Worm (Caenorhabditis elegans) whole organism, L2 larva: Measurements from ENCODE around the gene F08D12.15.

ENCODE experiments used
- C34F6.9 ChIP-seq: fragments of 150-350 bp; optimal IDR thresholded peaks from 2 replicates; lab custom pipeline; 2014; ENCODE audit warnings: missing biosample characterization, missing genetic modification characterization
- F13H6.1 ChIP-seq: sonication (generic microtip); optimal IDR thresholded peaks from 2 replicates; lab custom pipeline; 2016; ENCODE audit warnings: missing genetic modification characterization, missing compliant biosample characterization
- R02D3.7 ChIP-seq: fragments of 150-350 bp; optimal IDR thresholded peaks from 2 replicates; lab custom pipeline; 2014; ENCODE audit warnings: missing biosample characterization, missing genetic modification characterization
- Y55F3AM.14 ChIP-seq: fragments of 200-800 bp; sonication (Bioruptor generic); optimal IDR thresholded peaks from 2 replicates; lab custom pipeline; 2018; ENCODE audit warnings: mild to moderate bottlenecking, missing genetic modification characterization, missing compliant biosample characterization
- ZK546.5 ChIP-seq: sonication (generic microtip); optimal IDR thresholded peaks from 2 replicates; lab custom pipeline; 2017; ENCODE audit warnings: missing biosample characterization, missing genetic modification characterization
- alr-1 ChIP-seq: fragments of 150-350 bp; optimal IDR thresholded peaks from 2 replicates; lab custom pipeline; 2014; ENCODE audit warnings: missing biosample characterization, missing genetic modification characterization
- aly-2 ChIP-seq: fragments of 150-350 bp; optimal IDR thresholded peaks from 2 replicates; lab custom pipeline; 2014; ENCODE audit warnings: missing biosample characterization, missing genetic modification characterization
- ama-1 ChIP-seq: fragments of 150-350 bp; optimal IDR thresholded peaks from 2 replicates; lab custom pipeline; 2018; ENCODE audit warnings: inconsistent platforms
- blmp-1 ChIP-seq: sonication (generic microtip); optimal IDR thresholded peaks from 2 replicates; lab custom pipeline; 2017; ENCODE audit warnings: missing genetic modification characterization, mild to moderate bottlenecking, missing compliant biosample characterization, antibody characterized with exemption, moderate library complexity; ENCODE audit not compliant: insufficient read depth
- ceh-82 ChIP-seq: fragments of 150-350 bp; optimal IDR thresholded peaks from 2 replicates; lab custom pipeline; 2014; ENCODE audit warnings: missing biosample characterization, missing genetic modification characterization
- dmd-4 ChIP-seq: sonication (generic microtip); optimal IDR thresholded peaks from 2 replicates; lab custom pipeline; 2017; ENCODE audit warnings: missing biosample characterization, missing genetic modification characterization
- egl-27 ChIP-seq: sonication (generic microtip); optimal IDR thresholded peaks from 3 replicates; lab custom pipeline; 2017; ENCODE audit warnings: missing biosample characterization, missing genetic modification reagents, missing genetic modification characterization
- elt-1 ChIP-seq: fragments of 150-350 bp; optimal IDR thresholded peaks from 2 replicates; lab custom pipeline; 2014; ENCODE audit warnings: missing biosample characterization, missing genetic modification characterization
- elt-3 ChIP-seq: sonication (generic microtip); optimal IDR thresholded peaks from 2 replicates; lab custom pipeline; 2017; ENCODE audit warnings: missing biosample characterization, missing genetic modification characterization
- fos-1 ChIP-seq: fragments of 150-350 bp; optimal IDR thresholded peaks from 2 replicates; lab custom pipeline; 2014; ENCODE audit warnings: missing biosample characterization, missing genetic modification characterization
- gmeb-1 ChIP-seq: fragments of 150-350 bp; optimal IDR thresholded peaks from 2 replicates; lab custom pipeline; 2014; ENCODE audit warnings: missing biosample characterization, missing genetic modification characterization
- lin-11 ChIP-seq: fragments of 150-350 bp; sonication (generic microtip); optimal IDR thresholded peaks from 2 replicates; lab custom pipeline; 2014; ENCODE audit warnings: missing biosample characterization, missing genetic modification characterization, inconsistent platforms, mixed read lengths
- lin-13 ChIP-seq: fragments of 150-350 bp; optimal IDR thresholded peaks from 2 replicates; lab custom pipeline; 2014; ENCODE audit warnings: missing biosample characterization, missing genetic modification reagents, missing genetic modification characterization
- lin-39 ChIP-seq: fragments of 150-350 bp; optimal IDR thresholded peaks from 2 replicates; lab custom pipeline; 2014; ENCODE audit warnings: missing biosample characterization, missing genetic modification reagents, missing genetic modification characterization
- lsy-2 ChIP-seq, 2 experiments: fragments of 150-350 bp in 1 of 2; sonication (generic microtip) in 1 of 2; optimal IDR thresholded peaks; 2 replicates each; lab custom pipeline; 2014 to 2017; ENCODE audit warnings: missing biosample characterization in 2 of 2, missing genetic modification characterization in 2 of 2
- mbf-1 ChIP-seq: sonication (generic microtip); optimal IDR thresholded peaks from 2 replicates; lab custom pipeline; 2017; ENCODE audit warnings: missing biosample characterization, missing genetic modification characterization
- mdl-1 ChIP-seq, 2 experiments: fragments of 150-350 bp in 1 of 2; sonication (generic microtip) in 1 of 2; optimal IDR thresholded peaks; 2 replicates each; lab custom pipeline; 2017; ENCODE audit warnings: missing biosample characterization in 2 of 2, missing genetic modification characterization in 2 of 2
- nhr-11 ChIP-seq: fragments of 150-350 bp; optimal IDR thresholded peaks from 2 replicates; lab custom pipeline; 2014; ENCODE audit warnings: missing biosample characterization, missing genetic modification characterization
- nhr-129 ChIP-seq: fragments of 150-350 bp; optimal IDR thresholded peaks from 2 replicates; lab custom pipeline; 2014; ENCODE audit warnings: missing biosample characterization, missing genetic modification characterization
- nhr-21 ChIP-seq: fragments of 150-350 bp; optimal IDR thresholded peaks from 2 replicates; lab custom pipeline; 2014; ENCODE audit warnings: missing biosample characterization, missing genetic modification characterization
- nhr-23 ChIP-seq: fragments of 150-350 bp; optimal IDR thresholded peaks from 2 replicates; lab custom pipeline; 2014; ENCODE audit warnings: missing biosample characterization, missing genetic modification reagents, missing genetic modification characterization
- nhr-77 ChIP-seq: fragments of 150-350 bp; optimal IDR thresholded peaks from 2 replicates; lab custom pipeline; 2014; ENCODE audit warnings: missing biosample characterization, missing genetic modification characterization
- peb-1 ChIP-seq: fragments of 150-350 bp; optimal IDR thresholded peaks from 2 replicates; lab custom pipeline; 2014; ENCODE audit warnings: missing biosample characterization, missing genetic modification characterization
- sem-4 ChIP-seq: fragments of 150-350 bp; optimal IDR thresholded peaks from 2 replicates; lab custom pipeline; 2014; ENCODE audit warnings: missing biosample characterization, missing genetic modification reagents, missing genetic modification characterization
- skn-1 ChIP-seq: sonication (generic microtip); optimal IDR thresholded peaks from 2 replicates; lab custom pipeline; 2017; ENCODE audit warnings: missing biosample characterization, missing genetic modification characterization
- sma-9 ChIP-seq, 2 experiments: fragments of 150-350 bp in 1 of 2; sonication (generic microtip) in 1 of 2; optimal IDR thresholded peaks; 2 replicates each; lab custom pipeline; 2014 to 2016; ENCODE audit warnings: missing genetic modification characterization in 2 of 2, mild to moderate bottlenecking in 1 of 2, missing biosample characterization in 1 of 2, missing compliant biosample characterization in 1 of 2, missing genetic modification reagents in 1 of 2, moderate library complexity in 1 of 2
- unc-39 ChIP-seq: fragments of 150-350 bp; optimal IDR thresholded peaks from 2 replicates; lab custom pipeline; 2014; ENCODE audit warnings: missing biosample characterization, missing genetic modification characterization
- unc-55 ChIP-seq: fragments of 150-350 bp; sonication (generic microtip); optimal IDR thresholded peaks from 3 replicates; lab custom pipeline; 2014; ENCODE audit warnings: missing biosample characterization, missing genetic modification reagents, missing genetic modification characterization
- zag-1 ChIP-seq: fragments of 150-350 bp; optimal IDR thresholded peaks from 2 replicates; lab custom pipeline; 2014; ENCODE audit warnings: missing biosample characterization, missing genetic modification characterization
- ztf-1 ChIP-seq: fragments of 200-800 bp; sonication (Bioruptor generic); conservative IDR thresholded peaks from 2 replicates; pipeline ENCODE4 v1.3.6; 2022; ENCODE audit warnings: missing genetic modification characterization, missing compliant biosample characterization
- ztf-11 ChIP-seq: sonication (generic microtip); optimal IDR thresholded peaks from 2 replicates; lab custom pipeline; 2017; ENCODE audit warnings: missing biosample characterization, missing genetic modification characterization
- ztf-4 ChIP-seq: fragments of 150-350 bp; optimal IDR thresholded peaks from 2 replicates; lab custom pipeline; 2014; ENCODE audit warnings: missing biosample characterization, missing genetic modification characterization

Gene F08D12.15

ce11 chrII:2766331-2766730 lies at the start of gene F08D12.15:
F08D12.15 (plus strand) TSS chrII:2766631.
- TF ChIP-seq alr-1, result no peak
- no peak for TF ChIP-seq nhr-21
- no peak for TF ChIP-seq C34F6.9 (tag; lab: Kevin White, UChicago)
- no peak for TF ChIP-seq mdl-1 (tag; optimal IDR thresholded peaks at IDR 0.05; lab: Kevin White, UChicago)
- no peak for TF ChIP-seq Y55F3AM.14 (GFP tag; lab: Kevin White, UChicago)

DNA sequence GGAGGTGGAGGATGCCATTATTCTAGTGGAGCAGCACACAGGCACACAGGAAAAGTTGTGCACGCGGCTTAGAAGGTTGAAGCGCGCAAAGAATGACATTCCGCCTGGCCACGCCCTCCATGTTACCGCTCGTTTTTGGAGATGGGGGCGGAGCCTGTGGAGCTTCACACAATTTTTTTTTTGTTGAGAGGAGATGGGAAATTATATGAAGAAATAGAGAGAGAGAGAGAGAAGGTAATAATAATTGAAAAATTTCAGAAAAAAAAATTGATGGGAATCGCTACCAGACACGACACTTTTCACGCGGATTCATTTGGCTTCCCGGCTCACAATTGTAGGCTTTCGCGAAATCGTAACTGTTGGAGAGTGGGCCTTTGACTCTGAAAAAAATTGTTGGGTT lies 49.1 kb upstream of the F08D12.15 start, which contains the start of gene T05A8.3:
TSS of gene T05A8.3 (minus strand) at position 101 of the 400 bp plus-strand sequence.
- TF ChIP-seq unc-39 (tag; lab: Kevin White, UChicago), result no peak
- no peak for TF ChIP-seq lsy-2 (tag; optimal IDR thresholded peaks at IDR 0.05; lab: Kevin White, UChicago)
- TF ChIP-seq Y55F3AM.14 (GFP tag; lab: Kevin White, UChicago), result no peak
- no peak for TF ChIP-seq nhr-11 (tag; lab: Kevin White, UChicago)
- TF ChIP-seq alr-1, result no peak
- TF ChIP-seq sem-4 (tag; lab: Kevin White, UChicago), result no peak
- TF ChIP-seq ztf-4 (tag; lab: Kevin White, UChicago), result no peak
- no peak for TF ChIP-seq ztf-11
- TF ChIP-seq nhr-23 (tag; lab: Kevin White, UChicago), result no peak
- TF ChIP-seq egl-27 (tag; lab: Kevin White, UChicago), result no peak
- no peak for TF ChIP-seq mdl-1 (tag; optimal IDR thresholded peaks at IDR 0.05; lab: Kevin White, UChicago)
- TF ChIP-seq ZK546.5 (tag; lab: Kevin White, UChicago), result no peak
- TF ChIP-seq mbf-1 (tag; lab: Kevin White, UChicago), result no peak
- TF ChIP-seq lin-11 (tag; lab: Kevin White, UChicago), result no peak
- TF ChIP-seq lin-13, result no peak
- no peak for TF ChIP-seq elt-1 (tag; lab: Kevin White, UChicago)

DNA sequence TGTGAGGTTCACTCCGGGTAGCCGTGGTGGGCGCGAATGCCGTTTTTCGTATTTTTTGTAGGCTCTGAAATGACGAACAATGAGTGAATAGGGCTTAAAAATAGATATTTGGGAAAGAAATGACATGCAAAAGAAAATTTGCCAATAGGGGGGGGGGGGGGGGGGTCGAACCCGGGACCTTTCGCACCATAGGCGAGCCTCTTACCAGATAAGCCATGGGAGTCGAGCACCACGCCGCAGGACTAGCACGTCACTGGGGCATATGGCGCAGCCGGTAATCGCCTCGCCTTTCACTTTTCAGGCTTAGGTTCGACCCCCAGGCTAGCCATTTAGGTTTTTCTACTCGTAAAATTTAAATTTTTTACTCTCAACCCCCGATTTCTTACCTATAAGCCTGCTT lies 47.2 kb upstream of the F08D12.15 start:
- no peak for TF ChIP-seq skn-1
- no peak for TF ChIP-seq nhr-11 (tag; lab: Kevin White, UChicago)
- TF ChIP-seq gmeb-1 (tag; lab: Kevin White, UChicago), result no peak
- no peak for TF ChIP-seq sem-4 (tag; lab: Kevin White, UChicago)
- no peak for TF ChIP-seq lin-39 (tag; lab: Kevin White, UChicago)
- TF ChIP-seq elt-3 (tag; lab: Kevin White, UChicago), result no peak
- TF ChIP-seq lsy-2 (tag; optimal IDR thresholded peaks at IDR 0.05; lab: Kevin White, UChicago), result no peak
- no peak for TF ChIP-seq fos-1
- no peak for TF ChIP-seq R02D3.7 (tag; lab: Kevin White, UChicago)
- TF ChIP-seq zag-1 (tag; lab: Kevin White, UChicago), result no peak
- TF ChIP-seq blmp-1 (tag; lab: Kevin White, UChicago), result no peak
- TF ChIP-seq ama-1 (lab: Kevin White, UChicago), result no peak
- no peak for TF ChIP-seq nhr-77 (tag; lab: Kevin White, UChicago)
- TF ChIP-seq F13H6.1 (tag; lab: Kevin White, UChicago), result no peak
- no peak for TF ChIP-seq peb-1 (tag; lab: Kevin White, UChicago)
- TF ChIP-seq mbf-1 (tag; lab: Kevin White, UChicago), result no peak
- TF ChIP-seq unc-55, result no peak
- TF ChIP-seq ztf-1 (GFP tag; lab: Robert Waterston, UW), result no peak

DNA sequence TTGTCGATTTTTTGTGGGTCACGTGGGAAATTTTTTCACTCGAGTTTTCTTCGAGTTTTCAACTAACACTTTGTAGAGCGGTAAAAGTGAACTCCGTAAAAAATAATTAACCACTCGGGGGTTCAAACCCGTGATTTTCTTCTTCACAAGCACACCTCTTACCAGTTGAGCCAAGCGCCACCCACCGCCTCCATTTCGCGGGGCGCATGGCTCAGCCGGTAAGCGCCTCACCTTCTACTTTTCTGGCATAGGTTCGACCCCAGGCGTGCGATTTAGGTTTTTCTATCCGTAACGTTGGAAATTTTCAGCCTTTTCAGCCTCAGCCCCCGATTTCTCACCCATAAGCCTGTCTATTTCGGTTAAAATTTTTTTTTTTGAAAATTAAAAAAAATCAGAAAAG lies 44.4 kb upstream of the F08D12.15 start:
- TF ChIP-seq dmd-4 (tag; lab: Kevin White, UChicago), result no peak
- TF ChIP-seq ama-1 (lab: Kevin White, UChicago), result no peak
- TF ChIP-seq ZK546.5 (tag; lab: Kevin White, UChicago), result no peak
- no peak for TF ChIP-seq unc-55
- no peak for TF ChIP-seq ztf-1 (GFP tag; lab: Robert Waterston, UW)
- TF ChIP-seq mbf-1 (tag; lab: Kevin White, UChicago), result no peak
- no peak for TF ChIP-seq mdl-1 (tag; optimal IDR thresholded peaks at IDR 0.05; lab: Kevin White, UChicago)
- TF ChIP-seq nhr-129 (tag; lab: Kevin White, UChicago), result no peak
- TF ChIP-seq Y55F3AM.14 (GFP tag; lab: Kevin White, UChicago), result no peak
- no peak for TF ChIP-seq lin-39 (tag; lab: Kevin White, UChicago)
- no peak for TF ChIP-seq ceh-82 (tag; lab: Kevin White, UChicago)
- TF ChIP-seq C34F6.9 (tag; lab: Kevin White, UChicago), result no peak
- TF ChIP-seq aly-2, result no peak
- no peak for TF ChIP-seq R02D3.7 (tag; lab: Kevin White, UChicago)
- no peak for TF ChIP-seq elt-1 (tag; lab: Kevin White, UChicago)
- TF ChIP-seq peb-1 (tag; lab: Kevin White, UChicago), result no peak
- no peak for TF ChIP-seq unc-39 (tag; lab: Kevin White, UChicago)
- TF ChIP-seq sma-9 (GFP tag; optimal IDR thresholded peaks at IDR 0.05; lab: Kevin White, UChicago), result no peak
- TF ChIP-seq sma-9 (tag; optimal IDR thresholded peaks at IDR 0.05; lab: Kevin White, UChicago), result no peak
